Worm (Caenorhabditis elegans) whole organism, young adult: Measurements from ENCODE around the gene pssy-1.
A peak's percentile ranks its signal among the peaks of the same experiment; 100 is the strongest.

Experiments used
- B0019.2 ChIP-seq: fragments of 200-800 bp; sonication (Bioruptor generic); conservative IDR thresholded peaks from 2 replicates; pipeline ENCODE4 v1.3.6; 2022; ENCODE audit warnings: missing genetic modification reagents, missing genetic modification characterization, missing compliant biosample characterization
- B0035.1 ChIP-seq: sonication (generic microtip); optimal IDR thresholded peaks from 2 replicates; lab custom pipeline; 2016; ENCODE audit warnings: missing genetic modification characterization, mild to moderate bottlenecking, missing compliant biosample characterization, missing genotype, missing genetic modification reagents
- B0261.1 ChIP-seq: sonication (generic microtip); optimal IDR thresholded peaks from 2 replicates; lab custom pipeline; 2016; ENCODE audit warnings: mild to moderate bottlenecking, missing genetic modification characterization, moderate library complexity, missing compliant biosample characterization
- B0336.3 ChIP-seq: fragments of 200-800 bp; sonication (Bioruptor generic); IDR thresholded peaks from 2 replicates; pipeline ENCODE4 v1.3.6; 2022; ENCODE audit warnings: missing genetic modification characterization, missing compliant biosample characterization
- D2030.7 ChIP-seq: fragments of 200-800 bp; sonication (Bioruptor generic); IDR thresholded peaks from 2 replicates; pipeline ENCODE4 v1.3.6; 2022; ENCODE audit warnings: missing genetic modification reagents, missing genetic modification characterization, missing compliant biosample characterization
- F49E8.2 ChIP-seq: sonication (generic microtip); optimal IDR thresholded peaks from 3 replicates; lab custom pipeline; 2017; ENCODE audit warnings: missing genetic modification characterization, mild to moderate bottlenecking, missing compliant biosample characterization, antibody characterized with exemption, moderate library complexity; ENCODE audit not compliant: insufficient read depth
- F52B5.7 ChIP-seq: sonication (generic microtip); optimal IDR thresholded peaks from 2 replicates; lab custom pipeline; 2016; ENCODE audit warnings: mild to moderate bottlenecking, missing genetic modification characterization, missing compliant biosample characterization
- F55B11.4 ChIP-seq: sonication (generic microtip); optimal IDR thresholded peaks from 2 replicates; lab custom pipeline; 2016; ENCODE audit warnings: missing compliant biosample characterization, missing genetic modification characterization, borderline replicate concordance; ENCODE audit not compliant: insufficient read depth
- F57C9.4 ChIP-seq: sonication (generic microtip); optimal IDR thresholded peaks from 2 replicates; lab custom pipeline; 2017; ENCODE audit warnings: mild to moderate bottlenecking, missing genetic modification characterization, missing compliant biosample characterization
- Y53F4B.3 ChIP-seq: fragments of 200-800 bp; sonication (Bioruptor generic); IDR thresholded peaks from 2 replicates; pipeline ENCODE4 v1.3.6; 2022; ENCODE audit warnings: missing genetic modification reagents, missing genetic modification characterization, missing compliant biosample characterization
- Y56A3A.18 ChIP-seq: fragments of 200-800 bp; sonication (Bioruptor generic); IDR thresholded peaks from 2 replicates; pipeline ENCODE4 v1.3.6; 2022; ENCODE audit warnings: missing genetic modification reagents, missing genetic modification characterization, missing compliant biosample characterization
- Y95B8A.8 ChIP-seq: fragments of 200-800 bp; sonication (Bioruptor generic); IDR thresholded peaks from 2 replicates; pipeline ENCODE4 v1.3.6; 2022; ENCODE audit warnings: missing genetic modification reagents, missing genetic modification characterization, missing compliant biosample characterization
- ama-1 ChIP-seq, 3 experiments: fragments of 150-350 bp in 1 of 3; sonication (generic microtip) in 2 of 3; optimal IDR thresholded peaks; 2 replicates each; lab custom pipeline; 2014 to 2018; ENCODE audit warnings: missing biosample characterization in 2 of 3, missing genetic modification characterization in 2 of 3, missing genetic modification reagents in 2 of 3
- atf-7 ChIP-seq: sonication (generic microtip); optimal IDR thresholded peaks from 2 replicates; lab custom pipeline; 2017; ENCODE audit warnings: mild to moderate bottlenecking, missing genetic modification characterization, missing compliant biosample characterization
- athp-1 ChIP-seq: sonication (generic microtip); optimal IDR thresholded peaks from 2 replicates; lab custom pipeline; 2017; ENCODE audit warnings: mild to moderate bottlenecking, missing genetic modification characterization, missing compliant biosample characterization
- attf-3 ChIP-seq: fragments of 200-800 bp; sonication (Bioruptor generic); conservative IDR thresholded peaks from 2 replicates; pipeline ENCODE4 v1.3.6; 2022; ENCODE audit warnings: missing genetic modification reagents, missing genetic modification characterization, missing compliant biosample characterization
- bed-1 ChIP-seq: fragments of 200-800 bp; sonication (Bioruptor generic); IDR thresholded peaks from 2 replicates; pipeline ENCODE4 v1.3.6; 2022; ENCODE audit warnings: missing genetic modification reagents, missing genetic modification characterization, missing compliant biosample characterization
- cebp-2 ChIP-seq: fragments of 200-800 bp; sonication (Bioruptor generic); IDR thresholded peaks from 2 replicates; pipeline ENCODE4 v1.3.6; 2022; ENCODE audit warnings: missing genetic modification characterization, missing compliant biosample characterization
- ceh-58 ChIP-seq: fragments of 200-800 bp; sonication (Bioruptor generic); IDR thresholded peaks from 2 replicates; pipeline ENCODE4 v1.3.6; 2022; ENCODE audit warnings: missing genetic modification characterization, missing compliant biosample characterization
- dpff-1 ChIP-seq: sonication (generic microtip); optimal IDR thresholded peaks from 2 replicates; lab custom pipeline; 2017; ENCODE audit warnings: mild to moderate bottlenecking, missing genetic modification characterization, missing compliant biosample characterization
- efl-1 ChIP-seq: fragments of 150-350 bp; optimal IDR thresholded peaks from 2 replicates; lab custom pipeline; 2014; ENCODE audit warnings: missing biosample characterization, missing genetic modification reagents, missing genetic modification characterization
- egl-18 ChIP-seq: fragments of 200-800 bp; sonication (Bioruptor generic); IDR thresholded peaks from 2 replicates; pipeline ENCODE4 v1.3.6; 2022; ENCODE audit warnings: missing genetic modification reagents, missing genetic modification characterization, missing compliant biosample characterization
- ets-4 ChIP-seq: fragments of 200-800 bp; sonication (Bioruptor generic); optimal IDR thresholded peaks from 2 replicates; lab custom pipeline; 2018; ENCODE audit warnings: mild to moderate bottlenecking, missing genetic modification characterization, missing compliant biosample characterization
- fkh-3 ChIP-seq: sonication (generic microtip); optimal IDR thresholded peaks from 2 replicates; lab custom pipeline; 2016; ENCODE audit warnings: mild to moderate bottlenecking, missing genetic modification characterization, missing compliant biosample characterization
- hlh-12 ChIP-seq: sonication (generic microtip); optimal IDR thresholded peaks from 2 replicates; lab custom pipeline; 2016; ENCODE audit warnings: missing genetic modification characterization, missing compliant biosample characterization
- hlh-26 ChIP-seq: fragments of 200-800 bp; sonication (Bioruptor generic); conservative IDR thresholded peaks from 2 replicates; pipeline ENCODE4 v1.3.6; 2022; ENCODE audit warnings: missing genetic modification reagents, missing genetic modification characterization, missing compliant biosample characterization
- lag-1 ChIP-seq: fragments of 200-800 bp; sonication (Bioruptor generic); IDR thresholded peaks from 2 replicates; pipeline ENCODE4 v1.3.6; 2022; ENCODE audit warnings: missing genetic modification reagents, missing genetic modification characterization, missing compliant biosample characterization
- lin-26 ChIP-seq: fragments of 200-800 bp; sonication (Bioruptor generic); IDR thresholded peaks from 2 replicates; pipeline ENCODE4 v1.3.6; 2022; ENCODE audit warnings: missing genetic modification reagents, missing genetic modification characterization, missing compliant biosample characterization
- lin-35 ChIP-seq, 3 experiments: fragments of 150-350 bp in 2 of 3; sonication (generic microtip) in 1 of 3; optimal IDR thresholded peaks; 2 replicates each; lab custom pipeline; 2014 to 2018; ENCODE audit warnings: missing biosample characterization in 3 of 3, missing genetic modification characterization in 3 of 3, missing genetic modification reagents in 3 of 3
- madf-10 ChIP-seq: sonication (generic microtip); optimal IDR thresholded peaks from 2 replicates; lab custom pipeline; 2016; ENCODE audit warnings: mild to moderate bottlenecking, missing genetic modification characterization, missing compliant biosample characterization
- madf-8 ChIP-seq: fragments of 200-800 bp; sonication (Bioruptor generic); conservative IDR thresholded peaks from 2 replicates; pipeline ENCODE4 v1.3.6; 2022; ENCODE audit warnings: missing genetic modification reagents, missing genetic modification characterization, missing compliant biosample characterization
- mxl-1 ChIP-seq: sonication (generic microtip); optimal IDR thresholded peaks from 2 replicates; lab custom pipeline; 2016; ENCODE audit warnings: missing genetic modification characterization, missing compliant biosample characterization
- nfyb-1 ChIP-seq: fragments of 200-800 bp; sonication (Bioruptor generic); IDR thresholded peaks from 2 replicates; pipeline ENCODE4 v1.3.6; 2022; ENCODE audit warnings: missing genetic modification reagents, missing genetic modification characterization, missing compliant biosample characterization
- nhr-80 ChIP-seq: sonication (generic microtip); optimal IDR thresholded peaks from 2 replicates; lab custom pipeline; 2016; ENCODE audit warnings: missing genetic modification characterization, missing compliant biosample characterization
- rcor-1 ChIP-seq: fragments of 200-800 bp; sonication (Bioruptor generic); IDR thresholded peaks from 2 replicates; pipeline ENCODE4 v1.3.6; 2022; ENCODE audit warnings: missing genetic modification reagents, missing genetic modification characterization, missing compliant biosample characterization
- sdz-38 ChIP-seq: sonication (generic microtip); optimal IDR thresholded peaks from 2 replicates; lab custom pipeline; 2016; ENCODE audit warnings: missing genotype, missing genetic modification characterization, missing compliant biosample characterization
- sptf-2 ChIP-seq: fragments of 200-800 bp; sonication (Bioruptor generic); optimal IDR thresholded peaks from 2 replicates; lab custom pipeline; 2018; ENCODE audit warnings: mild to moderate bottlenecking, missing genetic modification characterization, missing compliant biosample characterization
- tbp1 ChIP-seq: fragments of 200-800 bp; sonication (Bioruptor generic); optimal IDR thresholded peaks from 2 replicates; lab custom pipeline; 2018; ENCODE audit warnings: mild to moderate bottlenecking, missing genetic modification characterization, missing compliant biosample characterization
- tlf-1 ChIP-seq: fragments of 200-800 bp; sonication (Bioruptor generic); optimal IDR thresholded peaks from 2 replicates; lab custom pipeline; 2018; ENCODE audit warnings: mild to moderate bottlenecking, missing genetic modification characterization, missing compliant biosample characterization
- unc-62 ChIP-seq: fragments of 150-350 bp; optimal IDR thresholded peaks from 2 replicates; lab custom pipeline; 2014; ENCODE audit warnings: missing biosample characterization, missing genetic modification reagents, missing genetic modification characterization
- zfh-2 ChIP-seq: fragments of 200-800 bp; sonication (Bioruptor generic); conservative IDR thresholded peaks from 2 replicates; pipeline ENCODE4 v1.3.6; 2022; ENCODE audit warnings: missing genetic modification reagents, missing genetic modification characterization, missing compliant biosample characterization
- ztf-26 ChIP-seq: sonication (generic microtip); optimal IDR thresholded peaks from 2 replicates; lab custom pipeline; 2017; ENCODE audit warnings: missing genetic modification characterization, missing compliant biosample characterization
- ztf-3 ChIP-seq: fragments of 200-800 bp; sonication (Bioruptor generic); optimal IDR thresholded peaks from 2 replicates; lab custom pipeline; 2018; ENCODE audit warnings: mild to moderate bottlenecking, missing genetic modification characterization, missing compliant biosample characterization
- ztf-6 ChIP-seq: fragments of 200-800 bp; sonication (Bioruptor generic); IDR thresholded peaks from 2 replicates; pipeline ENCODE4 v1.3.6; 2022; ENCODE audit warnings: missing genetic modification reagents, missing genetic modification characterization, missing compliant biosample characterization

pssy-1 gene

ce11 chrX:9924962-9925361, 40.4 kb upstream of the pssy-1 start, which contains the start of gene ugt-23:
TSS of gene ugt-23 (minus strand) at chrX:9925173.
- TF ChIP-seq rcor-1 (GFP tag; lab: Robert Waterston, UW) (no peak), nhr-80 (peak; percentile 38)

- TF ChIP-seq sptf-2 (GFP tag; lab: Kevin White, UChicago) (no peak), F52B5.7 (tag; lab: Kevin White, UChicago) (no peak), egl-18 (GFP tag; lab: Robert Waterston, UW) (no peak), tbp1 (GFP tag; lab: Kevin White, UChicago) (no peak), B0336.3 (GFP tag; lab: Robert Waterston, UW) (no peak), athp-1 (tag; lab: Kevin White, UChicago) (no peak)
- TF ChIP-seq, all 124 proteins: peak for 0
Measured at ce11 chrX:9927993-9928392, 37.4 kb upstream of the pssy-1 start.

- no peak for TF ChIP-seq rcor-1 (GFP tag; lab: Robert Waterston, UW)
Measured at ce11 chrX:9931362-9931761, 34.0 kb upstream of the pssy-1 start, which contains the start of gene nra-3. TSS of gene nra-3 (minus strand) at chrX:9931462.

- no peak for TF ChIP-seq unc-62 (GFP tag; lab: Kevin White, UChicago)
- no peak for TF ChIP-seq F55B11.4 (tag; lab: Kevin White, UChicago)
- no peak for TF ChIP-seq sdz-38 (tag; lab: Kevin White, UChicago)
- peak; percentile 53; the same call in 1 of the 2 replicates for TF ChIP-seq nfyb-1 (GFP tag; lab: Robert Waterston, UW)
- no peak for TF ChIP-seq B0261.1
- TF ChIP-seq lin-26: peak; percentile 48
- TF ChIP-seq fkh-3 (tag; lab: Kevin White, UChicago): no peak
- no peak for TF ChIP-seq Y53F4B.3 (GFP tag; lab: Robert Waterston, UW)
- no peak for TF ChIP-seq cebp-2 (GFP tag; lab: Robert Waterston, UW)
- no peak for TF ChIP-seq tlf-1 (GFP tag; lab: Kevin White, UChicago)
- no peak for TF ChIP-seq lag-1 (GFP tag; lab: Robert Waterston, UW)
- no peak for TF ChIP-seq hlh-26 (GFP tag; lab: Robert Waterston, UW)
- no peak for TF ChIP-seq ztf-3
- TF ChIP-seq ama-1 (optimal IDR thresholded peaks at IDR 0.05; lab: Kevin White, UChicago): no peak
- no peak for TF ChIP-seq ama-1 (GFP tag; optimal IDR thresholded peaks at IDR 0.05; lab: Kevin White, UChicago)
- no peak for TF ChIP-seq madf-8 (GFP tag; lab: Robert Waterston, UW)
- peak; percentile 17 for TF ChIP-seq ets-4 (GFP tag; lab: Kevin White, UChicago)
- no peak for TF ChIP-seq dpff-1
- TF ChIP-seq B0035.1 (tag; lab: Kevin White, UChicago): no peak
- 0 out of 2 replicates have a peak, but pooled peaks have one; percentile 30 for TF ChIP-seq Y56A3A.18
- TF ChIP-seq ztf-6 (GFP tag; lab: Robert Waterston, UW): no peak
- TF ChIP-seq bed-1 (GFP tag; lab: Robert Waterston, UW): no peak
- TF ChIP-seq D2030.7 (GFP tag; lab: Robert Waterston, UW): no peak
- no peak for TF ChIP-seq atf-7 (tag; lab: Kevin White, UChicago)
- peak in 1 of 3 experiments; percentile 47 for TF ChIP-seq lin-35 (GFP tag; optimal IDR thresholded peaks at IDR 0.05; lab: Kevin White, UChicago)
- TF ChIP-seq ztf-26 (tag; lab: Kevin White, UChicago): peak; percentile 42
- peak; percentile 50 for TF ChIP-seq madf-10 (tag; lab: Kevin White, UChicago)
- TF ChIP-seq athp-1 (tag; lab: Kevin White, UChicago): no peak
- TF ChIP-seq efl-1 (GFP tag; lab: Kevin White, UChicago): no peak
- no peak for TF ChIP-seq attf-3 (GFP tag; lab: Robert Waterston, UW)
- no peak for TF ChIP-seq F57C9.4 (tag; lab: Kevin White, UChicago)
- no peak for TF ChIP-seq Y95B8A.8
- TF ChIP-seq B0019.2 (GFP tag; lab: Robert Waterston, UW): no peak
- no peak for TF ChIP-seq F49E8.2
- no peak for TF ChIP-seq hlh-12 (tag; lab: Kevin White, UChicago)
- peak; percentile 83 for TF ChIP-seq zfh-2 (GFP tag; lab: Robert Waterston, UW)
- TF ChIP-seq ceh-58: no peak
- no peak for TF ChIP-seq mxl-1 (tag; lab: Kevin White, UChicago)
Measured at ce11 chrX:9932226-9932773, 33.1 kb upstream of the pssy-1 start, which contains the start of gene tsp-21. TSS of gene tsp-21 (plus strand) at chrX:9932371.
